Fruit fly (Drosophila melanogaster) whole organism, embryonic: ENCODE measurements around the gene dgt6.
A peak's percentile ranks its signal among the peaks of the same experiment; 100 is the strongest.

Experiments
- CG18599 ChIP-seq: fragments of 200-800 bp; sonication (Bioruptor generic); optimal IDR thresholded peaks from 3 replicates; lab custom pipeline; 2017; ENCODE audit warnings: missing biosample characterization, missing genetic modification characterization, mild to moderate bottlenecking, moderate library complexity, missing genetic modification reagents
- CG34376 ChIP-seq: fragments of 200-800 bp; sonication (Bioruptor generic); optimal IDR thresholded peaks from 2 replicates; lab custom pipeline; 2018; ENCODE audit warnings: missing biosample characterization, mild to moderate bottlenecking, missing genetic modification characterization
- CG4360 ChIP-seq: fragments of 200-800 bp; sonication (Bioruptor generic); IDR thresholded peaks from 2 replicates; pipeline ENCODE4 v1.3.6; 2022; ENCODE audit warnings: missing biosample characterization, missing genetic modification characterization
- CG6272 ChIP-seq: fragments of 200-800 bp; sonication (Bioruptor generic); IDR thresholded peaks from 2 replicates; pipeline ENCODE4 v1.3.6; 2022; ENCODE audit warnings: missing biosample characterization, missing genetic modification characterization
- CG8089 ChIP-seq: fragments of 200-800 bp; sonication (Bioruptor generic); optimal IDR thresholded peaks from 3 replicates; lab custom pipeline; 2016; ENCODE audit warnings: missing biosample characterization, missing genetic modification characterization
- Dfd ChIP-seq, 2 experiments: fragments of >200 bp; optimal IDR thresholded peaks; 2 replicates each; lab custom pipeline; 2017; ENCODE audit warnings: missing biosample characterization in 2 of 2, missing genetic modification characterization in 2 of 2
- Drgx ChIP-seq: fragments of 200-800 bp; sonication (Bioruptor generic); IDR thresholded peaks from 2 replicates; pipeline ENCODE4 v1.3.6; 2022; ENCODE audit warnings: missing biosample characterization, missing genetic modification characterization
- Ets65A ChIP-seq: fragments of 200-800 bp; sonication (Bioruptor generic); peaks from one replicate; lab custom pipeline; 2016; ENCODE audit warnings: missing biosample characterization, missing genetic modification characterization
- GATAe ChIP-seq: fragments of 200-800 bp; sonication (Bioruptor generic); conservative IDR thresholded peaks from 2 replicates; pipeline ENCODE4 v1.3.6; 2022; ENCODE audit warnings: missing biosample characterization, missing genetic modification characterization
- Hey ChIP-seq: fragments of 200-800 bp; sonication (Bioruptor generic); optimal IDR thresholded peaks from 3 replicates; lab custom pipeline; 2018; ENCODE audit warnings: missing biosample characterization, mild to moderate bottlenecking, missing genetic modification characterization
- HmgZ ChIP-seq: fragments of 200-800 bp; sonication (Bioruptor generic); optimal IDR thresholded peaks from 2 replicates; lab custom pipeline; 2018; ENCODE audit warnings: missing biosample characterization, mild to moderate bottlenecking, missing genetic modification characterization
- Hr78 ChIP-seq, 2 experiments: fragments of 200-800 bp in 1 of 2; fragments of >200 bp in 1 of 2; sonication (Bioruptor generic) in 1 of 2; optimal IDR thresholded peaks; 2 replicates each; lab custom pipeline; 2017 to 2019; ENCODE audit warnings: missing biosample characterization in 2 of 2, missing genetic modification characterization in 2 of 2, mild to moderate bottlenecking in 1 of 2, moderate library complexity in 1 of 2
- Kr ChIP-seq: fragments of 200-800 bp; sonication (Bioruptor generic); optimal IDR thresholded peaks from 2 replicates; lab custom pipeline; 2017; ENCODE audit warnings: missing biosample characterization, mild to moderate bottlenecking, missing genetic modification characterization
- Lhr ChIP-seq: fragments of 200-800 bp; sonication (Bioruptor generic); optimal IDR thresholded peaks from 3 replicates; lab custom pipeline; 2017; ENCODE audit warnings: mild to moderate bottlenecking, missing biosample characterization, missing genetic modification reagents, missing genetic modification characterization
- Med ChIP-seq: fragments of 200-800 bp; sonication (Bioruptor generic); peaks from one replicate; lab custom pipeline; 2016; ENCODE audit warnings: missing biosample characterization, missing genetic modification characterization, mild to moderate bottlenecking, inconsistent platforms, moderate library complexity
- Optix ChIP-seq: fragments of 200-800 bp; sonication (Bioruptor generic); IDR thresholded peaks from 3 replicates; pipeline ENCODE4 v1.3.6; 2022; ENCODE audit warnings: missing biosample characterization, missing genetic modification characterization
- Side ChIP-seq: fragments of 200-800 bp; sonication (Bioruptor generic); optimal IDR thresholded peaks from 2 replicates; lab custom pipeline; 2016; ENCODE audit warnings: missing biosample characterization, missing genetic modification characterization
- Sox100B ChIP-seq: fragments of 200-800 bp; sonication (Bioruptor generic); optimal IDR thresholded peaks from 3 replicates; lab custom pipeline; 2018; ENCODE audit warnings: missing biosample characterization, mild to moderate bottlenecking, missing genetic modification characterization
- Vsx1 ChIP-seq: fragments of 200-800 bp; sonication (Bioruptor generic); optimal IDR thresholded peaks from 2 replicates; lab custom pipeline; 2017; ENCODE audit warnings: missing biosample characterization, mild to moderate bottlenecking, missing genetic modification characterization, missing genetic modification reagents
- bsh ChIP-seq, 2 experiments: fragments of 200-800 bp; sonication (Bioruptor generic); optimal IDR thresholded peaks; 2 replicates each; lab custom pipeline; 2017 to 2018; ENCODE audit warnings: mild to moderate bottlenecking in 2 of 2, missing biosample characterization in 2 of 2, missing genetic modification characterization in 2 of 2, moderate library complexity in 1 of 2
- dpn ChIP-seq, 2 experiments: fragments of 200-800 bp; sonication (Bioruptor generic); optimal IDR thresholded peaks; 3 replicates each; lab custom pipeline; 2016; ENCODE audit warnings: missing biosample characterization in 2 of 2, missing genetic modification characterization in 2 of 2
- exex ChIP-seq: fragments of 200-800 bp; sonication (Bioruptor generic); optimal IDR thresholded peaks from 4 replicates; lab custom pipeline; 2018; ENCODE audit warnings: missing biosample characterization, mild to moderate bottlenecking, missing genetic modification characterization, moderate library complexity
- gem ChIP-seq: fragments of 200-800 bp; sonication (Bioruptor generic); optimal IDR thresholded peaks from 2 replicates; lab custom pipeline; 2019; ENCODE audit warnings: missing biosample characterization, mild to moderate bottlenecking, missing genetic modification characterization, moderate library complexity
- gro ChIP-seq: fragments of 200-800 bp; sonication (Bioruptor generic); optimal IDR thresholded peaks from 2 replicates; lab custom pipeline; 2016; ENCODE audit warnings: missing biosample characterization, missing genetic modification characterization
- lab ChIP-seq: fragments of 200-800 bp; sonication (Bioruptor generic); optimal IDR thresholded peaks from 3 replicates; lab custom pipeline; 2017; ENCODE audit warnings: missing biosample characterization, missing genetic modification characterization, mild to moderate bottlenecking, moderate library complexity, missing genetic modification reagents
- lbe ChIP-seq: fragments of 200-800 bp; sonication (Bioruptor generic); optimal IDR thresholded peaks from 2 replicates; lab custom pipeline; 2016; ENCODE audit warnings: missing biosample characterization, mild to moderate bottlenecking, missing genetic modification characterization
- mirr ChIP-seq: fragments of 200-800 bp; sonication (Bioruptor generic); optimal IDR thresholded peaks from 3 replicates; lab custom pipeline; 2018; ENCODE audit warnings: missing biosample characterization, mild to moderate bottlenecking, missing genetic modification characterization
- pum ChIP-seq: fragments of 200-800 bp; sonication (Bioruptor generic); optimal IDR thresholded peaks from 2 replicates; lab custom pipeline; 2016; ENCODE audit warnings: missing biosample characterization, missing genetic modification characterization
- ro ChIP-seq: fragments of 200-800 bp; sonication (Bioruptor generic); IDR thresholded peaks from 2 replicates; pipeline ENCODE4 v1.3.6; 2022; ENCODE audit warnings: missing biosample characterization, missing genetic modification characterization
- sens-2 ChIP-seq: fragments of 200-800 bp; sonication (Bioruptor generic); IDR thresholded peaks from 2 replicates; pipeline ENCODE4 v1.3.6; 2022; ENCODE audit warnings: missing biosample characterization, missing genetic modification characterization
- sob ChIP-seq: fragments of 200-800 bp; sonication (Bioruptor generic); IDR thresholded peaks from 2 replicates; pipeline ENCODE4 v1.3.6; 2022; ENCODE audit warnings: missing biosample characterization, missing genetic modification characterization
- twi ChIP-seq: fragments of 200-800 bp; optimal IDR thresholded peaks from 2 replicates; lab custom pipeline; 2019; ENCODE audit warnings: missing biosample characterization, mild to moderate bottlenecking, missing genetic modification characterization, moderate library complexity
- unpg ChIP-seq: fragments of 200-800 bp; sonication (Bioruptor generic); optimal IDR thresholded peaks from 3 replicates; lab custom pipeline; 2018; ENCODE audit warnings: missing biosample characterization, mild to moderate bottlenecking, missing genetic modification characterization, moderate library complexity
- vnd ChIP-seq: fragments of 200-800 bp; sonication (Bioruptor generic); IDR thresholded peaks from 3 replicates; pipeline ENCODE4 v1.3.6; 2022; ENCODE audit warnings: missing biosample characterization, missing genetic modification characterization; ENCODE audit not compliant: partially characterized antibody

The dgt6 gene

DNA sequence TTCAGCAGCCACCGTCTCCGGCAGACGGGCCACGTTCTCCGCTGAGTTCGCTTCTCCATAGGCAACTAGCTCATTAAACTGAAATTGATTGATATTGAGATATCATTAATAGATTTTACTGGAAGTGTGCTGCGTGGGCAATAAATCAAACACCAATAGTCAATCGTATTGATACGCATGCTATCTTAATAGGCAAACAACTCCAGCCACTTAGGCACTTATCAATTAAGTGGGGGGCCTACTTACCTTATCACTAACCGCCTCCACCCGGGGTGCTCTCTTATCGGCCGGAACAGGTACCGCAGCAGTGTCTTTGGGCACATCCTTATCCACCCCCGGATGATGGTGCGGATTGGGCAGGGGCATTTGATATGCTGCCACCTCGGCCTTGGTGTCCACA is 19.0 kb downstream of the dgt6 start (continued):
- TF ChIP-seq CG34376 (GFP tag; lab: Kevin White, UChicago) (peak; percentile 70), exex (tag; lab: Kevin White, UChicago) (peak; percentile 100), gro (GFP tag; lab: Kevin White, UChicago) (peak; percentile 88), lab (GFP tag; lab: Kevin White, UChicago) (peak; percentile 90), Optix (GFP tag; lab: Robert Waterston, UW) (no peak), Dfd (GFP tag; optimal IDR thresholded peaks at IDR 0.05; lab: Kevin White, UChicago) (no peak), CG18599 (GFP tag; lab: Kevin White, UChicago) (peak; percentile 74), mirr (GFP tag; lab: Kevin White, UChicago) (peak; percentile 97), HmgZ (peak; percentile 1), sens-2 (GFP tag; lab: Robert Waterston, UW) (0 out of 2 replicates have a peak, but pooled peaks have one; percentile 20), Vsx1 (GFP tag; lab: Kevin White, UChicago) (peak; percentile 99), GATAe (GFP tag; lab: Robert Waterston, UW) (peak; percentile 87; the same call in 1 of the 2 replicates), vnd (GFP tag; lab: Robert Waterston, UW) (0 out of 3 replicates have a peak, but pooled peaks have one; percentile 48), Hey (peak; percentile 98), twi (tag; lab: Kevin White, UChicago) (no peak)

- 0 out of 2 replicates have a peak, but pooled peaks have one; percentile 35 for TF ChIP-seq CG4360
- TF ChIP-seq pum: no peak
- TF ChIP-seq Dfd (GFP tag; optimal IDR thresholded peaks at IDR 0.05; lab: Kevin White, UChicago): peak in 1 of 2 experiments; percentile 66
Observed at dm6 chr3R:29103227-29103626, 27.5 kb downstream of the dgt6 start.

dm6 chr3R:29098022-29098421 is 32.8 kb downstream of the dgt6 start:
- TF ChIP-seq ro (GFP tag; lab: Robert Waterston, UW) (no peak), Med (GFP tag; lab: Kevin White, UChicago) (peak; percentile 60), Kr (GFP tag; lab: Kevin White, UChicago) (no peak), unpg (GFP tag; lab: Kevin White, UChicago) (no peak), sob (GFP tag; lab: Robert Waterston, UW) (no peak)

- TF ChIP-seq Sox100B (no peak), Side (no peak), bsh (GFP tag; optimal IDR thresholded peaks at IDR 0.05; lab: Kevin White, UChicago) (peak in 1 of 2 experiments; percentile 49), dpn (GFP tag; optimal IDR thresholded peaks at IDR 0.05; lab: Kevin White, UChicago) (no peak), Lhr (GFP tag; lab: Kevin White, UChicago) (no peak), Hr78 (GFP tag; optimal IDR thresholded peaks at IDR 0.05; lab: Kevin White, UChicago) (no peak), lbe (GFP tag; lab: Kevin White, UChicago) (peak; percentile 56), Drgx (GFP tag; lab: Robert Waterston, UW) (0 out of 2 replicates have a peak, but pooled peaks have one; percentile 10), CG8089 (GFP tag; lab: Kevin White, UChicago) (no peak), CG6272 (no peak)
Observed at dm6 chr3R:29096009-29096443, 34.7 kb downstream of the dgt6 start.

dm6 chr3R:29095525-29095924 is 35.2 kb downstream of the dgt6 start:
- TF ChIP-seq Ets65A (GFP tag; lab: Kevin White, UChicago) (peak; percentile 54), gem (no peak)
